Worm (Caenorhabditis elegans) whole organism, L3 larva: ENCODE data around the gene pudl-1.

Source experiments
- ceh-82 ChIP-seq: fragments of 150-350 bp; optimal IDR thresholded peaks from 2 replicates; lab custom pipeline; 2014; ENCODE audit warnings: missing biosample characterization, missing genetic modification characterization
- elt-3 ChIP-seq, 3 experiments: fragments of 150-350 bp in 1 of 3; sonication (generic microtip) in 2 of 3; optimal IDR thresholded peaks; 2 replicates in 2 of 3; 4 replicates in 1 of 3; lab custom pipeline; 2014 to 2017; ENCODE audit warnings: missing biosample characterization in 3 of 3, missing genetic modification characterization in 3 of 3
- eor-1 ChIP-seq, 2 experiments: fragments of 150-350 bp; optimal IDR thresholded peaks; 2 replicates each; lab custom pipeline; 2014 to 2018; ENCODE audit warnings: missing biosample characterization in 2 of 2, missing genetic modification characterization in 2 of 2
- fkh-10 ChIP-seq: sonication (generic microtip); optimal IDR thresholded peaks from 2 replicates; lab custom pipeline; 2017; ENCODE audit warnings: missing biosample characterization, missing genetic modification reagents, missing genetic modification characterization
- lin-15B ChIP-seq: fragments of 150-350 bp; optimal IDR thresholded peaks from 2 replicates; lab custom pipeline; 2014; ENCODE audit warnings: missing biosample characterization, missing genetic modification characterization
- nfya-1 ChIP-seq: sonication (generic microtip); optimal IDR thresholded peaks from 2 replicates; lab custom pipeline; 2017; ENCODE audit warnings: missing genetic modification characterization, mild to moderate bottlenecking, missing compliant biosample characterization, antibody characterized with exemption, moderate library complexity; ENCODE audit not compliant: insufficient read depth
- nhr-11 ChIP-seq: fragments of 150-350 bp; optimal IDR thresholded peaks from 2 replicates; lab custom pipeline; 2014; ENCODE audit warnings: missing biosample characterization, missing genetic modification characterization
- nhr-237 ChIP-seq: fragments of 150-350 bp; optimal IDR thresholded peaks from 2 replicates; lab custom pipeline; 2014; ENCODE audit warnings: missing biosample characterization, missing genetic modification characterization
- nhr-76 ChIP-seq: fragments of 150-350 bp; sonication (generic microtip); optimal IDR thresholded peaks from 5 replicates; lab custom pipeline; 2014; ENCODE audit warnings: missing biosample characterization, missing genetic modification characterization
- pha-4 ChIP-seq: fragments of 150-350 bp; optimal IDR thresholded peaks from 2 replicates; lab custom pipeline; 2014; ENCODE audit warnings: missing biosample characterization, missing genetic modification reagents, missing genetic modification characterization
- pqm-1 ChIP-seq: fragments of 150-350 bp; optimal IDR thresholded peaks from 2 replicates; lab custom pipeline; 2017; ENCODE audit warnings: missing biosample characterization, missing genetic modification characterization, inconsistent platforms
- sea-2 ChIP-seq: fragments of 150-350 bp; sonication (generic microtip); optimal IDR thresholded peaks from 4 replicates; lab custom pipeline; 2014; ENCODE audit warnings: missing biosample characterization, missing genetic modification reagents, missing genetic modification characterization
- unc-62 ChIP-seq: fragments of 150-350 bp; sonication (generic microtip); optimal IDR thresholded peaks from 4 replicates; lab custom pipeline; 2014; ENCODE audit warnings: missing biosample characterization, missing genetic modification reagents, missing genetic modification characterization
- zag-1 ChIP-seq: fragments of 150-350 bp; optimal IDR thresholded peaks from 2 replicates; lab custom pipeline; 2014; ENCODE audit warnings: missing biosample characterization, missing genetic modification characterization

DNA sequence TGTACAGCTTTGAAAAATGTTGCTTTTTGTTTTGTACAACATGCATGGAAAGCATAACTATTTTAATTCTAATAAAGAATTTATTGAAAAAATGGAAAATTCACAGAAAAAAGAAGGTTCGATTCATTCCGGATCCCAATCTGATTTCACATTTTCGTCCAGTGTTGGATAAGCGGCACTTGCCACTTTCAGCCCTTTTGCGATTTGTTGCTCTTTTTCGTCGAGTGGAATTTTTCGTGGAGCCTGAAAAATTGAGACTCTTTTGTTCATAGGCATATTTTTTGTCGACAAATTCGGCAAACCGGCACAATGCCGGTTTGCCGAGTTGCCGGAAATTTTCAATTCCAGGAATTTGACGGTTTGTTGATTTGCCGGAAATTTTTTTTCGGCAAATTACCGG, 18.9 kb downstream of the pudl-1 start:
- no peak for TF ChIP-seq nhr-11 (tag; lab: Kevin White, UChicago)
- TF ChIP-seq zag-1 (tag; lab: Kevin White, UChicago), result no peak
- no peak for TF ChIP-seq unc-62 (GFP tag; lab: Kevin White, UChicago)
- TF ChIP-seq nhr-76 (tag; lab: Kevin White, UChicago), result no peak
- TF ChIP-seq elt-3 (tag; optimal IDR thresholded peaks at IDR 0.05; lab: Kevin White, UChicago), result no peak
- no peak for TF ChIP-seq fkh-10 (GFP tag; lab: Kevin White, UChicago)
- TF ChIP-seq eor-1 (tag; optimal IDR thresholded peaks at IDR 0.05; lab: Kevin White, UChicago), result no peak
- no peak for TF ChIP-seq pha-4
- TF ChIP-seq nfya-1 (tag; lab: Kevin White, UChicago), result no peak
- TF ChIP-seq sea-2 (GFP tag; lab: Kevin White, UChicago), result no peak
- TF ChIP-seq pqm-1 (tag; lab: Kevin White, UChicago), result no peak
- no peak for TF ChIP-seq ceh-82
- TF ChIP-seq nhr-237, result no peak
- no peak for TF ChIP-seq lin-15B (tag; lab: Kevin White, UChicago)
